Fruit fly (Drosophila melanogaster): ENCODE measurements around the gene CG16815.

dm6 chr2L:13205256-13205655, 24.4 kb upstream of the CG16815 start:
- TF ChIP-seq CG14667 (GFP tag; IDR thresholded peaks at IDR 0.05) (no peak), CG6175 (GFP tag; IDR thresholded peaks at IDR 0.05) (no peak), CG34422 (GFP tag; IDR thresholded peaks at IDR 0.05) (peak; percentile 70; the same call in 1 of the 3 replicates), ttk (GFP tag; IDR thresholded peaks at IDR 0.05) (no peak)

Measured in whole organism, embryonic.